Worm (Caenorhabditis elegans): ENCODE results near the gene pudl-1.

DNA sequence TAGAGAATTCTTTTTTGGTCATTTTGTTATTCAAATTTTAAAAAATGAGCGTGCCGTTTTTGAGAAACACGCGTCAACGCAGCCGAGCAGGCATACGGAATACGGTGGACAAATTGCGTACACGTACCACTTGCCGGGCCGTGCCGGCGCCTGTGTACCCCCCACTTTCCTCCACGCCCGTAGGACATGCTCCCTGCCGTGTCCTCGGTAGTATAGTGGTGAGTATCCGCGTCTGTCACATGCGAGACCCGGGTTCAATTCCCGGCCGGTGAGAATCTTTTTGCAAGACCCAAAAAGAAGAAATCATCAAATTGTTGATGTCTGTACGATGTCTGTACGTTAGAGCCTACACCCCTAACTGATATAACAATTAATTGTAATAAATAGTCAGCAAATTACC lies 24.6 kb upstream of the pudl-1 start:
- TF ChIP-seq F33H1.4 (GFP tag; IDR thresholded peaks at IDR 0.05) (peak; percentile 35; the same call in 1 of the 2 replicates), snpc-4 (GFP tag; optimal IDR thresholded peaks at IDR 0.05) (no peak), snpc-4 (tag; optimal IDR thresholded peaks at IDR 0.05) (peak in 1 of 4 experiments; percentile 31), ztf-28 (GFP tag; IDR thresholded peaks at IDR 0.05) (peak; percentile 13; the same call in 1 of the 2 replicates), rcor-1 (GFP tag; IDR thresholded peaks at IDR 0.05) (no peak), ama-1 (optimal IDR thresholded peaks at IDR 0.05) (no peak), ama-1 (GFP tag; optimal IDR thresholded peaks at IDR 0.05) (no peak), nfya-1 (tag; optimal IDR thresholded peaks at IDR 0.05; ENCODE audit: borderline replicate concordance, insufficient read depth) (no peak)
